Worm (Caenorhabditis elegans): ENCODE results near the gene C17H11.4.
"Not testable (repeated sequence)": the region's sequence is repeated elsewhere in the genome, so short reads cannot be mapped to it uniquely, and the experiment has no call there.

Gene C17H11.4

DNA sequence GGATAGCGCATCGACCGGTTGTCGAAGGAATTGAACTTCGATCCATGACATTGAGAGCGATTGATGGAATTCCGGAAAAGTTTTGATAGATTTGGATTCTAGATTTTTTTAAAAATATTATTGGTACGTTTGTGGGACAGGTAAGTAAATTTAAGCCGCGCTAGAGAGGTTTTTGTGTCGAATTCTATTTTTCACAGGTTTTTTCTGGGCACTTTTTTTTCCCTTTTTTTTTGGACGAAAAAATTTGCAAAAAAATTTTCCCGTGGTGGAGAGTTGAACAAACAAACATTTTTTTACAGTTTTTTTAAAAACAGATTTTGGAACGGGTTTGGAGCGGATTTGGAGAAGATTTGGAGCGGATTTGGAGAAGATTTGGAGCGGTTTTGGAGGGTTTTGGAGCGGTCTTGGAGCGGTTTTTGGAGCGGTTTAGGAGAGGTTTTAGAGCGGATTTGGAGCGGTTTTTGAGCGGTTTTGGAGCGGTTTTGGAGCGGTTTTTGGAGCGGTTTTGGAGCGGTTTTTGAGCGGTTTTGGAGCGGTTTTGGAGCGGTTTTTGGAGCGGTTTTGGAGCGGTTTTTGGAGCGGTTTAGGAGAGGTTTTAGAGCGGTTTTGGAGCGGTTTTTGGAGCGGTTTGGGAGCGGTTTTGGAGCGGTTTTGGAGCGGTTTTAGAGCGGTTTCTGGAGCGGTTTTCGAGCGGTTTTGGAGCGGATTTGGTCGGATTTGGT lies at the start of gene C17H11.4:
C17H11.4 (minus strand) TSS at position 51 of the 722 bp plus-strand sequence.
- TF ChIP-seq ztf-4, egl-27, nhr-237 (tag; optimal IDR thresholded peaks at IDR 0.05): not testable (repeated sequence)

DNA sequence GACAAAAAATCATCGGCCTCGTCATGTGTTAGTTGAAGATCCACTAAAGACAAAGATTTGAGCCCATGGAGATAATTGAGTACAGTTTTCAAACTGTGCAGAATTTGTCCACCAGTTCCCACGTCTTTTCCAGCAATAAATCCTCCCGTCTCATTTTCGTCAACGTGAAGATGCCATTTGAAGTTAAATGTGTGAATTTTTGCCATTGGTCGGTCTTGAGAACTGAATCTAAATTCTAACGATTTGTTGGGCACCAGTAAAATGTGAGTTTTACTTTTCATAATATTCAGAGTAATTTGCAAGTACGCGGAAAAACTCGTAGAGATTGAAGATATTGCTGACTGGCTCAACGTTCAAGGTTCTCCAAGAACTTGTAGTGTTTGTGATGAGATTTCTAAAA lies 49.1 kb upstream of the C17H11.4 start:
- TF ChIP-seq eor-1 (tag; optimal IDR thresholded peaks at IDR 0.05) (no peak), ceh-28 (tag; optimal IDR thresholded peaks at IDR 0.05) (no peak), nhr-23 (tag; optimal IDR thresholded peaks at IDR 0.05) (no peak), elt-3 (tag; optimal IDR thresholded peaks at IDR 0.05) (no peak), lin-15B (tag; optimal IDR thresholded peaks at IDR 0.05) (no peak), mdl-1 (tag; optimal IDR thresholded peaks at IDR 0.05) (no peak), tbx-2 (tag; optimal IDR thresholded peaks at IDR 0.05) (no peak), aly-2 (tag; optimal IDR thresholded peaks at IDR 0.05) (no peak), ztf-11 (tag; optimal IDR thresholded peaks at IDR 0.05) (no peak), elt-2 (tag; optimal IDR thresholded peaks at IDR 0.05) (no peak), nhr-77 (tag; optimal IDR thresholded peaks at IDR 0.05) (no peak), ZK546.5 (tag; optimal IDR thresholded peaks at IDR 0.05) (no peak), ama-1 (optimal IDR thresholded peaks at IDR 0.05) (no peak), ceh-82 (tag; optimal IDR thresholded peaks at IDR 0.05) (no peak), nhr-43 (tag; optimal IDR thresholded peaks at IDR 0.05; ENCODE audit: poor library complexity, severe bottlenecking) (no peak)

DNA sequence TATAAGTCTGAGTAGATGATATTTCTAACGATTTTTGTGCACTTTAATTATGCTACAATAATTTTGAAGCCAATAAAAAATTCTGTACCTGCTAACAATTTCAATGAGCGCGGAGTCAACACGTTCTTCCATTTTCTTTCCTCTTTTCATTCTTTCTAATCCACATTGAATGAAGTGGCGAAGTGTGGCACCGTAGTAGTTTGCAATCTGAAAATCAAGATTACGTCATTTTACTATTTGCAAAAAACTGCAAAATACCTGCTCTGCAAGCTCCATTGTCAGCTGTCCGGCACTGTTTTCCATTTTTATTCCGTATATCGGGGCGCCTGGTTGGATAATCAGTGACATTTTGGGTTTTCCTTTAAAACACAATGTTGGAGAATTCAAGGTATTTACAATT lies 47.8 kb upstream of the C17H11.4 start:
- no peak for TF ChIP-seq nhr-67 (tag; optimal IDR thresholded peaks at IDR 0.05)
- TF ChIP-seq fkh-10 (GFP tag; optimal IDR thresholded peaks at IDR 0.05): no peak
- TF ChIP-seq mml-1 (tag; optimal IDR thresholded peaks at IDR 0.05): no peak
- no peak for TF ChIP-seq nhr-76 (tag; optimal IDR thresholded peaks at IDR 0.05)
- TF ChIP-seq unc-62 (GFP tag; optimal IDR thresholded peaks at IDR 0.05): no peak
- TF ChIP-seq elt-2 (tag; optimal IDR thresholded peaks at IDR 0.05): no peak
- no peak for TF ChIP-seq ceh-9 (tag; optimal IDR thresholded peaks at IDR 0.05)
- TF ChIP-seq R02D3.7 (tag; optimal IDR thresholded peaks at IDR 0.05): no peak
- TF ChIP-seq egl-27 (tag; optimal IDR thresholded peaks at IDR 0.05): no peak
- TF ChIP-seq fkh-2 (tag; optimal IDR thresholded peaks at IDR 0.05): no peak
- TF ChIP-seq aly-2 (tag; optimal IDR thresholded peaks at IDR 0.05): no peak
- TF ChIP-seq lin-15B (tag; optimal IDR thresholded peaks at IDR 0.05): no peak
- TF ChIP-seq ceh-28 (tag; optimal IDR thresholded peaks at IDR 0.05): no peak
- TF ChIP-seq snpc-4 (tag; optimal IDR thresholded peaks at IDR 0.05): no peak
- no peak for TF ChIP-seq ceh-82 (tag; optimal IDR thresholded peaks at IDR 0.05)
- no peak for TF ChIP-seq eor-1 (tag; optimal IDR thresholded peaks at IDR 0.05)
- no peak for TF ChIP-seq nhr-11 (tag; optimal IDR thresholded peaks at IDR 0.05)

DNA sequence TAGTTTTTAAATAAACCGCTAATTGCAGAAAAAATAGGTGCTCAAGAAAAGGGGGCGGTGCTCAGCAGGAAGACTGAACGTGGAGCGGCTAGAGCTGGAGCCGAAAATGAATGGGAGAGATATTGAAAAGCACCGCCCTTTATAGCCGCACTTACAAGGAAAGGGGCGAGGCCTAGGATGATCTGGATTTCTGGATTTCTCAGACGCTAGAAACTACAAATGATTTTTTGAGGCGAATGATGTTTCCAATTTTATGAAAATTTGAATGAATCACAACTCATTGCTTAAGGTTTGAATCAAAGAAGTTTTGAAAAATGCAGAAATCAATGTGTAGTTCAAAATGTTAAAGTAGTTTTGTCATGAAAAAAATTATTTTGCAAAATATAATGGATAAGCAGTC lies 43.5 kb upstream of the C17H11.4 start, which contains the start of gene K02A6.2:
K02A6.2 (minus strand) TSS at position 101 of the 400 bp plus-strand sequence.
- no peak for TF ChIP-seq eor-1 (tag; optimal IDR thresholded peaks at IDR 0.05)
- no peak for TF ChIP-seq fkh-10 (GFP tag; optimal IDR thresholded peaks at IDR 0.05)
- TF ChIP-seq fos-1 (tag; optimal IDR thresholded peaks at IDR 0.05): no peak
- TF ChIP-seq ceh-82 (tag; optimal IDR thresholded peaks at IDR 0.05): no peak
- no peak for TF ChIP-seq nhr-12 (tag; optimal IDR thresholded peaks at IDR 0.05)
- no peak for TF ChIP-seq elt-1 (tag; optimal IDR thresholded peaks at IDR 0.05)
- TF ChIP-seq nhr-76 (tag; optimal IDR thresholded peaks at IDR 0.05): no peak
- no peak for TF ChIP-seq nhr-23 (tag; optimal IDR thresholded peaks at IDR 0.05)
- no peak for TF ChIP-seq pqm-1 (tag; optimal IDR thresholded peaks at IDR 0.05)

DNA sequence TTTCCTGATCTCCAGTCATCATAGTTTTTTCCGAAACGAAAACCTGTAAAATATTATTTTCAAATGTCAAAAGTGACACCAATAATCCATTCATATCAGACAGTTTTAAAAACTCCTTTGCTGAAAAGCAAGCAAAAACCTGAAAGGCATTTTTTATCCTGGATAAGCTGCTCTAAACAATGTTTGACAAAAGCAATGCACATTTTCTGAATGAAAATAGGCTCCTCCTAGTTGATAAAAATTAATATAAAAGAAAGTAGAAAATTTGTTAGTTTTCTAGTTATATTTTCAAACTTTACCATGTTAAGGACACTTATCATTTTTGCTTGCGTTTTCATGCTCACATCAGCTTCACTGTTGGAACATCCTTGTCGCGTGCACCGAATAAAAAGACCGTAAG lies 38.0 kb upstream of the C17H11.4 start, which contains the start of gene K02A6.1:
K02A6.1 (plus strand) TSS at position 301 of the 400 bp plus-strand sequence.
- no peak for TF ChIP-seq skn-1 (tag; optimal IDR thresholded peaks at IDR 0.05)

DNA sequence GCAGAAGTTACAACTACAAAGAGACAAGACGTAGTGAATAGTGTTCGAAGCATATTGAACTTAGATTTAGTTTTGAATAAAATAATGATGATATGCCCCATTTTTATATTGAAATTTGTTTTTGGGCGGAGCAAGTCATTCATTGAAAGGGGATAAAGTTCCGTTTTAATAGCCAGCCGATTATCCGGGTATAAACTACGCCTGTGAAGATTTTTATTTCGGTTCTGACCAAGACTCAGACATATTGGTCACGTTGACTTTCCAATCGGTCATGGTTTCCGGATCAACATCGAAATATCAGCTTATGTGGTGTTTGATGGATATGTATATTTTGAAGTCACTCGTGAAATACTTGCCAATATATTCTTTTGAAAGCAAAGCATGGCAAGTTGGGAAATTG lies 37.2 kb upstream of the C17H11.4 start, which contains the start of gene K02A6.4:
K02A6.4 (minus strand) TSS at position 101 of the 400 bp plus-strand sequence.
- TF ChIP-seq ZK546.5 (tag; optimal IDR thresholded peaks at IDR 0.05): no peak
- no peak for TF ChIP-seq snpc-4 (tag; optimal IDR thresholded peaks at IDR 0.05)
- TF ChIP-seq sea-2 (GFP tag; optimal IDR thresholded peaks at IDR 0.05): no peak
- no peak for TF ChIP-seq lin-39 (tag; optimal IDR thresholded peaks at IDR 0.05)

Measured in whole organism, L3 larva.